Fruit fly (Drosophila melanogaster) whole organism, embryonic: ENCODE data around the gene CG15916.

ENCODE experiments used
- Antp ChIP-seq: fragments of 200-800 bp; sonication (Bioruptor generic); optimal IDR thresholded peaks from 3 replicates; lab custom pipeline; 2016; ENCODE audit warnings: missing biosample characterization, missing genetic modification characterization
- Atf3 ChIP-seq: fragments of 200-800 bp; sonication (Bioruptor generic); optimal IDR thresholded peaks from 3 replicates; lab custom pipeline; 2016; ENCODE audit warnings: missing biosample characterization, missing genetic modification characterization
- Bgb ChIP-seq: fragments of 200-800 bp; sonication (Bioruptor generic); IDR thresholded peaks from 2 replicates; pipeline ENCODE4 v1.3.6; 2022; ENCODE audit warnings: missing biosample characterization, missing genetic modification characterization; ENCODE audit not compliant: partially characterized antibody
- CG10565 ChIP-seq: fragments of 200-800 bp; sonication (Bioruptor generic); optimal IDR thresholded peaks from 3 replicates; lab custom pipeline; 2016; ENCODE audit warnings: missing biosample characterization, mild to moderate bottlenecking, missing genetic modification characterization
- CG10979 ChIP-seq: fragments of 200-800 bp; sonication (Bioruptor generic); optimal IDR thresholded peaks from 2 replicates; lab custom pipeline; 2018; ENCODE audit warnings: missing biosample characterization, mild to moderate bottlenecking, missing genetic modification characterization, moderate library complexity
- CG11398 ChIP-seq: fragments of 200-800 bp; sonication (Bioruptor generic); optimal IDR thresholded peaks from 2 replicates; lab custom pipeline; 2016; ENCODE audit warnings: missing biosample characterization, missing genetic modification characterization
- CG11560 ChIP-seq: fragments of 200-800 bp; sonication (Bioruptor generic); IDR thresholded peaks from 3 replicates; pipeline ENCODE4 v1.3.6; 2022; ENCODE audit warnings: missing biosample characterization, missing genetic modification characterization
- CG11723 ChIP-seq: fragments of 200-800 bp; sonication (Bioruptor generic); optimal IDR thresholded peaks from 2 replicates; lab custom pipeline; 2017; ENCODE audit warnings: missing biosample characterization, mild to moderate bottlenecking, missing genetic modification characterization
- CG14667 ChIP-seq: fragments of 200-800 bp; sonication (Bioruptor generic); IDR thresholded peaks from 2 replicates; pipeline ENCODE4 v1.3.6; 2022; ENCODE audit warnings: missing biosample characterization, missing genetic modification characterization
- CG31224 ChIP-seq: fragments of 200-800 bp; sonication (Bioruptor generic); IDR thresholded peaks from 2 replicates; pipeline ENCODE4 v1.3.6; 2022; ENCODE audit warnings: missing biosample characterization, missing genetic modification characterization
- CG31365 ChIP-seq: fragments of 200-800 bp; sonication (Bioruptor generic); optimal IDR thresholded peaks from 2 replicates; lab custom pipeline; 2018; ENCODE audit warnings: missing biosample characterization, mild to moderate bottlenecking, missing genetic modification characterization
- CG32772 ChIP-seq: fragments of 200-800 bp; sonication (Bioruptor generic); IDR thresholded peaks from 2 replicates; pipeline ENCODE4 v1.3.6; 2022; ENCODE audit warnings: missing biosample characterization, missing genetic modification characterization
- CG34376 ChIP-seq: fragments of 200-800 bp; sonication (Bioruptor generic); optimal IDR thresholded peaks from 2 replicates; lab custom pipeline; 2018; ENCODE audit warnings: missing biosample characterization, mild to moderate bottlenecking, missing genetic modification characterization
- CG3726 ChIP-seq: fragments of 200-800 bp; sonication (Bioruptor generic); IDR thresholded peaks from 3 replicates; pipeline ENCODE4, ENCODE4 v1.3.6; 2022; ENCODE audit warnings: missing biosample characterization, missing genetic modification characterization
- CG6683 ChIP-seq: fragments of 200-800 bp; sonication (Bioruptor generic); optimal IDR thresholded peaks from 2 replicates; lab custom pipeline; 2017; ENCODE audit warnings: missing biosample characterization, mild to moderate bottlenecking, missing genetic modification characterization, missing genetic modification reagents
- CG7271 ChIP-seq: fragments of 200-800 bp; sonication (Bioruptor generic); optimal IDR thresholded peaks from 2 replicates; lab custom pipeline; 2018; ENCODE audit warnings: missing biosample characterization, mild to moderate bottlenecking, missing genetic modification characterization, moderate library complexity
- CG9797 ChIP-seq: fragments of 200-800 bp; sonication (Bioruptor generic); optimal IDR thresholded peaks from 3 replicates; lab custom pipeline; 2018; ENCODE audit warnings: missing biosample characterization, mild to moderate bottlenecking, missing genetic modification characterization
- Dad ChIP-seq: fragments of 200-800 bp; sonication (Bioruptor generic); optimal IDR thresholded peaks from 3 replicates; lab custom pipeline; 2016; ENCODE audit warnings: missing biosample characterization, missing genetic modification characterization
- Dek ChIP-seq: fragments of 200-800 bp; sonication (Bioruptor generic); optimal IDR thresholded peaks from 3 replicates; lab custom pipeline; 2019; ENCODE audit warnings: missing biosample characterization, mild to moderate bottlenecking, missing genetic modification characterization, moderate library complexity
- Dll ChIP-seq: fragments of 200-800 bp; sonication (Bioruptor generic); IDR thresholded peaks from 4 replicates; pipeline ENCODE4 v1.3.6; 2022; ENCODE audit warnings: missing biosample characterization, missing genetic modification characterization; ENCODE audit not compliant: partially characterized antibody
- Elba2 ChIP-seq: fragments of 200-800 bp; sonication (Bioruptor generic); optimal IDR thresholded peaks from 3 replicates; lab custom pipeline; 2016; ENCODE audit warnings: missing biosample characterization, missing genetic modification characterization
- Ets97D ChIP-seq: fragments of 200-800 bp; sonication (Bioruptor generic); optimal IDR thresholded peaks from 3 replicates; lab custom pipeline; 2016; ENCODE audit warnings: missing biosample characterization, missing genetic modification characterization
- GATAe ChIP-seq: fragments of 200-800 bp; sonication (Bioruptor generic); conservative IDR thresholded peaks from 2 replicates; pipeline ENCODE4 v1.3.6; 2022; ENCODE audit warnings: missing biosample characterization, missing genetic modification characterization
- HmgD ChIP-seq: fragments of 200-800 bp; sonication (Bioruptor generic); optimal IDR thresholded peaks from 3 replicates; lab custom pipeline; 2016; ENCODE audit warnings: missing biosample characterization, missing genetic modification characterization
- Mes4 ChIP-seq: fragments of 200-800 bp; sonication (Bioruptor generic); optimal IDR thresholded peaks from 2 replicates; lab custom pipeline; 2016; ENCODE audit warnings: missing biosample characterization, missing genetic modification characterization
- Opbp ChIP-seq: fragments of 200-800 bp; sonication (Bioruptor generic); IDR thresholded peaks from 3 replicates; pipeline ENCODE4 v1.3.6; 2022; ENCODE audit warnings: missing biosample characterization, missing genetic modification characterization; ENCODE audit not compliant: partially characterized antibody
- Sry-β ChIP-seq: fragments of 200-800 bp; sonication (Bioruptor generic); optimal IDR thresholded peaks from 2 replicates; lab custom pipeline; 2018; ENCODE audit warnings: missing biosample characterization, mild to moderate bottlenecking, missing genetic modification characterization, moderate library complexity
- aop ChIP-seq: fragments of 200-800 bp; sonication (Bioruptor generic); IDR thresholded peaks from 2 replicates; pipeline ENCODE4 v1.3.6; 2022; ENCODE audit warnings: missing biosample characterization, missing genetic modification characterization
- ato ChIP-seq: fragments of 200-800 bp; sonication (Bioruptor generic); IDR thresholded peaks from 2 replicates; pipeline ENCODE4 v1.3.6; 2022; ENCODE audit warnings: missing biosample characterization, missing genetic modification characterization; ENCODE audit not compliant: partially characterized antibody
- cg ChIP-seq: fragments of 200-800 bp; sonication (Bioruptor generic); optimal IDR thresholded peaks from 3 replicates; lab custom pipeline; 2019; ENCODE audit warnings: missing biosample characterization, mild to moderate bottlenecking, missing genetic modification characterization, moderate library complexity
- chif ChIP-seq, 2 experiments: fragments of 200-800 bp; sonication (Bioruptor generic); optimal IDR thresholded peaks; 3 replicates each; lab custom pipeline; 2016; ENCODE audit warnings: missing biosample characterization in 2 of 2, missing genetic modification characterization in 2 of 2
- dmrt11E ChIP-seq: fragments of 200-800 bp; sonication (Bioruptor generic); optimal IDR thresholded peaks from 3 replicates; lab custom pipeline; 2018; ENCODE audit warnings: missing biosample characterization, mild to moderate bottlenecking, missing genetic modification characterization, moderate library complexity
- dysf ChIP-seq: fragments of 200-800 bp; sonication (Bioruptor generic); IDR thresholded peaks from 3 replicates; pipeline ENCODE4 v1.3.6; 2022; ENCODE audit warnings: missing biosample characterization, missing genetic modification characterization
- ems ChIP-seq: fragments of 200-800 bp; sonication (Bioruptor generic); optimal IDR thresholded peaks from 3 replicates; lab custom pipeline; 2016; ENCODE audit warnings: missing biosample characterization, missing genetic modification characterization
- esg ChIP-seq: fragments of 200-800 bp; sonication (Bioruptor generic); conservative IDR thresholded peaks from 2 replicates; pipeline ENCODE4 v1.3.6; 2022; ENCODE audit warnings: missing biosample characterization, missing genetic modification characterization
- gcm2 ChIP-seq: fragments of 200-800 bp; sonication (Bioruptor generic); optimal IDR thresholded peaks from 2 replicates; lab custom pipeline; 2016; ENCODE audit warnings: missing biosample characterization, missing genetic modification characterization
- grau ChIP-seq: fragments of 200-800 bp; optimal IDR thresholded peaks from 3 replicates; lab custom pipeline; 2019; ENCODE audit warnings: missing biosample characterization, mild to moderate bottlenecking, missing genetic modification characterization, moderate library complexity
- lmd ChIP-seq: fragments of 200-800 bp; sonication (Bioruptor generic); IDR thresholded peaks from 2 replicates; pipeline ENCODE4 v1.3.6; 2022; ENCODE audit warnings: missing biosample characterization, missing genetic modification characterization
- lov ChIP-seq, 2 experiments: fragments of 200-800 bp in 1 of 2; fragments of >200 bp in 1 of 2; sonication (Bioruptor generic) in 1 of 2; IDR thresholded peaks in 1 of 2; optimal IDR thresholded peaks in 1 of 2; 2 replicates in 1 of 2; 3 replicates in 1 of 2; pipeline versions ENCODE4 v1.3.6 to Lab custom; 2017 to 2022; ENCODE audit warnings: missing biosample characterization in 1 of 2, missing genetic modification characterization in 1 of 2
- nom ChIP-seq: fragments of 200-800 bp; sonication (Bioruptor generic); optimal IDR thresholded peaks from 2 replicates; lab custom pipeline; 2017; ENCODE audit warnings: missing biosample characterization, missing genetic modification characterization, mild to moderate bottlenecking, moderate library complexity, missing genetic modification reagents
- pfk ChIP-seq: fragments of 200-800 bp; sonication (Bioruptor generic); optimal IDR thresholded peaks from 2 replicates; lab custom pipeline; 2018; ENCODE audit warnings: missing biosample characterization, mild to moderate bottlenecking, missing genetic modification characterization, moderate library complexity
- salm ChIP-seq: fragments of 200-800 bp; sonication (Bioruptor generic); optimal IDR thresholded peaks from 2 replicates; lab custom pipeline; 2018; ENCODE audit warnings: missing biosample characterization, mild to moderate bottlenecking, missing genetic modification characterization
- sc ChIP-seq, 3 experiments: fragments of >200 bp in 2 of 3; fragments of 200-800 bp in 1 of 3; sonication (Bioruptor generic) in 1 of 3; optimal IDR thresholded peaks; 2 replicates in 2 of 3; 3 replicates in 1 of 3; lab custom pipeline; 2017; ENCODE audit warnings: mild to moderate bottlenecking in 1 of 3, missing biosample characterization in 1 of 3, missing genetic modification characterization in 1 of 3, missing genetic modification reagents in 1 of 3
- scrt ChIP-seq: fragments of 200-800 bp; sonication (Bioruptor generic); optimal IDR thresholded peaks from 2 replicates; lab custom pipeline; 2018; ENCODE audit warnings: missing biosample characterization, mild to moderate bottlenecking, missing genetic modification characterization, moderate library complexity
- sens-2 ChIP-seq: fragments of 200-800 bp; sonication (Bioruptor generic); IDR thresholded peaks from 2 replicates; pipeline ENCODE4 v1.3.6; 2022; ENCODE audit warnings: missing biosample characterization, missing genetic modification characterization
- shn ChIP-seq: fragments of 200-800 bp; sonication (Bioruptor generic); optimal IDR thresholded peaks from 3 replicates; lab custom pipeline; 2016; ENCODE audit warnings: missing biosample characterization, missing genetic modification characterization
- stwl ChIP-seq: fragments of 200-800 bp; sonication (Bioruptor generic); optimal IDR thresholded peaks from 3 replicates; lab custom pipeline; 2018; ENCODE audit warnings: missing biosample characterization, mild to moderate bottlenecking, missing genetic modification characterization, moderate library complexity
- tap ChIP-seq: fragments of 200-800 bp; optimal IDR thresholded peaks from 3 replicates; lab custom pipeline; 2019; ENCODE audit warnings: missing biosample characterization, mild to moderate bottlenecking, missing genetic modification characterization, moderate library complexity
- zen2 ChIP-seq: fragments of 200-800 bp; sonication (Bioruptor generic); IDR thresholded peaks from 3 replicates; pipeline ENCODE4 v1.3.6; 2022; ENCODE audit warnings: missing biosample characterization, missing genetic modification characterization; ENCODE audit not compliant: partially characterized antibody
- zf30C ChIP-seq: fragments of 200-800 bp; sonication (Bioruptor generic); optimal IDR thresholded peaks from 3 replicates; lab custom pipeline; 2018; ENCODE audit warnings: missing biosample characterization, mild to moderate bottlenecking, missing genetic modification characterization

Gene CG15916

dm6 chrX:15887247-15887616 is 3.2 kb upstream of the CG15916 start, which contains the start of gene tay (continued):
- TF ChIP-seq aop (GFP tag; lab: Robert Waterston, UW) = no peak
- no peak for TF ChIP-seq Sry-β (GFP tag; lab: Kevin White, UChicago)
- TF ChIP-seq CG31224 = no peak
- no peak; the same call in 1 of the 2 replicates for TF ChIP-seq lmd (GFP tag; lab: Robert Waterston, UW)
- peak; percentile 38 for TF ChIP-seq zf30C (GFP tag; lab: Kevin White, UChicago)
- no peak for TF ChIP-seq scrt
- no peak for TF ChIP-seq CG14667 (GFP tag; lab: Robert Waterston, UW)
- TF ChIP-seq CG7271 (tag; lab: Kevin White, UChicago) = no peak
- no peak for TF ChIP-seq salm
- no peak for TF ChIP-seq Dll
- no peak for TF ChIP-seq dmrt11E (tag; lab: Kevin White, UChicago)
- no peak for TF ChIP-seq Atf3 (GFP tag; lab: Kevin White, UChicago)
- no peak for TF ChIP-seq Mes4
- no peak for TF ChIP-seq CG32772 (GFP tag; lab: Robert Waterston, UW)
- peak; percentile 20 for TF ChIP-seq CG11723 (GFP tag; lab: Kevin White, UChicago)
- TF ChIP-seq Ets97D = peak; percentile 32
- peak; percentile 38 for TF ChIP-seq CG9797 (GFP tag; lab: Kevin White, UChicago)
- no peak for TF ChIP-seq gcm2 (GFP tag; lab: Kevin White, UChicago)
- TF ChIP-seq CG11398 = no peak
- TF ChIP-seq chif (GFP tag; optimal IDR thresholded peaks at IDR 0.05; lab: Kevin White, UChicago) = no peak
- TF ChIP-seq HmgD (GFP tag; lab: Kevin White, UChicago) = peak; percentile 10
- TF ChIP-seq pfk (GFP tag; lab: Kevin White, UChicago) = peak; percentile 94
- TF ChIP-seq tap (tag; lab: Kevin White, UChicago) = no peak
- no peak for TF ChIP-seq CG10565 (GFP tag; lab: Kevin White, UChicago)
- TF ChIP-seq dysf (GFP tag; lab: Robert Waterston, UW) = no peak
- no peak for TF ChIP-seq shn
- TF ChIP-seq ato = peak; percentile 81
- TF ChIP-seq CG6683 (GFP tag; lab: Kevin White, UChicago) = no peak
- no peak for TF ChIP-seq grau (tag; lab: Kevin White, UChicago)
- TF ChIP-seq Antp = peak; percentile 31
- TF ChIP-seq cg = no peak
- TF ChIP-seq Dad (GFP tag; lab: Kevin White, UChicago) = no peak
- peak; percentile 66 for TF ChIP-seq stwl (tag; lab: Kevin White, UChicago)
- peak; percentile 79 for TF ChIP-seq Opbp (GFP tag; lab: Robert Waterston, UW)
- TF ChIP-seq CG31365 = no peak
- TF ChIP-seq Dek (tag; lab: Kevin White, UChicago) = no peak
- no peak; the same call in 2 of the 3 replicates for TF ChIP-seq zen2
- TF ChIP-seq sens-2 (GFP tag; lab: Robert Waterston, UW) = no peak
- no peak for TF ChIP-seq CG10979 (tag; lab: Kevin White, UChicago)
- TF ChIP-seq esg = no peak
- TF ChIP-seq Elba2 (GFP tag; lab: Kevin White, UChicago) = no peak
- no peak for TF ChIP-seq CG3726 (GFP tag; lab: Robert Waterston, UW)
- no peak for TF ChIP-seq CG11560 (tag; lab: Robert Waterston, UW)
- TF ChIP-seq CG34376 = no peak
- TF ChIP-seq ems (GFP tag; lab: Kevin White, UChicago) = no peak
- no peak for TF ChIP-seq GATAe (GFP tag; lab: Robert Waterston, UW)
- no peak for TF ChIP-seq lov (optimal IDR thresholded peaks at IDR 0.05; lab: Kevin White, UChicago)
- no peak for TF ChIP-seq lov (GFP tag; IDR thresholded peaks at IDR 0.05; lab: Robert Waterston, UW)
- TF ChIP-seq sc (optimal IDR thresholded peaks at IDR 0.05; lab: Kevin White, UChicago) = no peak
- no peak for TF ChIP-seq sc (GFP tag; optimal IDR thresholded peaks at IDR 0.05; lab: Kevin White, UChicago)
- TF ChIP-seq nom = no peak
- TF ChIP-seq Bgb (GFP tag; lab: Robert Waterston, UW) = peak; percentile 84
